Worm (Caenorhabditis elegans) whole organism, L2 larva: Measurements from ENCODE around the gene T22F3.2.

Experiments used
- dmd-4 ChIP-seq: sonication (generic microtip); optimal IDR thresholded peaks from 2 replicates; lab custom pipeline; 2017; ENCODE audit warnings: missing biosample characterization, missing genetic modification characterization
- elt-3 ChIP-seq: sonication (generic microtip); optimal IDR thresholded peaks from 2 replicates; lab custom pipeline; 2017; ENCODE audit warnings: missing biosample characterization, missing genetic modification characterization
- gmeb-1 ChIP-seq: fragments of 150-350 bp; optimal IDR thresholded peaks from 2 replicates; lab custom pipeline; 2014; ENCODE audit warnings: missing biosample characterization, missing genetic modification characterization
- lin-13 ChIP-seq: fragments of 150-350 bp; optimal IDR thresholded peaks from 2 replicates; lab custom pipeline; 2014; ENCODE audit warnings: missing biosample characterization, missing genetic modification reagents, missing genetic modification characterization
- lin-39 ChIP-seq: fragments of 150-350 bp; optimal IDR thresholded peaks from 2 replicates; lab custom pipeline; 2014; ENCODE audit warnings: missing biosample characterization, missing genetic modification reagents, missing genetic modification characterization
- mdl-1 ChIP-seq, 2 experiments: fragments of 150-350 bp in 1 of 2; sonication (generic microtip) in 1 of 2; optimal IDR thresholded peaks; 2 replicates each; lab custom pipeline; 2017; ENCODE audit warnings: missing biosample characterization in 2 of 2, missing genetic modification characterization in 2 of 2
- nhr-6 ChIP-seq: fragments of 150-350 bp; optimal IDR thresholded peaks from 2 replicates; lab custom pipeline; 2014; ENCODE audit warnings: missing biosample characterization, missing genetic modification characterization
- skn-1 ChIP-seq: sonication (generic microtip); optimal IDR thresholded peaks from 2 replicates; lab custom pipeline; 2017; ENCODE audit warnings: missing biosample characterization, missing genetic modification characterization
- snpc-4 ChIP-seq: fragments of 150-350 bp; optimal IDR thresholded peaks from 2 replicates; lab custom pipeline; 2014; ENCODE audit warnings: missing biosample characterization, missing genetic modification characterization
- unc-39 ChIP-seq: fragments of 150-350 bp; optimal IDR thresholded peaks from 2 replicates; lab custom pipeline; 2014; ENCODE audit warnings: missing biosample characterization, missing genetic modification characterization
- unc-55 ChIP-seq: fragments of 150-350 bp; sonication (generic microtip); optimal IDR thresholded peaks from 3 replicates; lab custom pipeline; 2014; ENCODE audit warnings: missing biosample characterization, missing genetic modification reagents, missing genetic modification characterization
- ztf-11 ChIP-seq: sonication (generic microtip); optimal IDR thresholded peaks from 2 replicates; lab custom pipeline; 2017; ENCODE audit warnings: missing biosample characterization, missing genetic modification characterization

- TF ChIP-seq mdl-1 (tag; optimal IDR thresholded peaks at IDR 0.05; lab: Kevin White, UChicago) (no peak), nhr-6 (no peak), unc-55 (GFP tag; lab: Kevin White, UChicago) (no peak), skn-1 (tag; lab: Kevin White, UChicago) (no peak), dmd-4 (tag; lab: Kevin White, UChicago) (no peak), ztf-11 (tag; lab: Kevin White, UChicago) (no peak), lin-13 (GFP tag; lab: Kevin White, UChicago) (no peak), snpc-4 (tag; lab: Kevin White, UChicago) (no peak), lin-39 (tag; lab: Kevin White, UChicago) (no peak), elt-3 (tag; lab: Kevin White, UChicago) (no peak), gmeb-1 (tag; lab: Kevin White, UChicago) (no peak), unc-39 (no peak)
Measured at ce11 chrV:3582086-3582485, 4.4 kb upstream of the T22F3.2 start.
